Worm (Caenorhabditis elegans): ENCODE results near the gene F54D10.7.
A peak's percentile ranks its signal among the peaks of the same experiment; 100 is the strongest.

ce11 chrII:3843305-3843704, 22.2 kb upstream of the F54D10.7 start, which contains the start of the genes C17A2.7 and C17A2.3:
- no peak for TF ChIP-seq ceh-83 (GFP tag; optimal IDR thresholded peaks at IDR 0.05)
- TF ChIP-seq elt-1 (tag; optimal IDR thresholded peaks at IDR 0.05; ENCODE audit: borderline replicate concordance, insufficient read depth): peak; percentile 36

Measured in whole organism, mixed stage, embryonic.